Worm (Caenorhabditis elegans) whole organism, late embryonic: ENCODE data around the gene K06A4.6.

Source experiments
- C08G9.2 ChIP-seq: sonication (generic microtip); optimal IDR thresholded peaks from 2 replicates; lab custom pipeline; 2016; ENCODE audit warnings: mild to moderate bottlenecking, missing genetic modification characterization, moderate library complexity, missing compliant biosample characterization
- C38D4.7 ChIP-seq: fragments of 200-800 bp; sonication (Bioruptor generic); optimal IDR thresholded peaks from 2 replicates; lab custom pipeline; 2018; ENCODE audit warnings: mild to moderate bottlenecking, missing genetic modification characterization, moderate library complexity, missing compliant biosample characterization
- F13H6.1 ChIP-seq: sonication (generic microtip); optimal IDR thresholded peaks from 2 replicates; lab custom pipeline; 2016; ENCODE audit warnings: missing genetic modification characterization, missing compliant biosample characterization
- K09A11.1 ChIP-seq: sonication (generic microtip); optimal IDR thresholded peaks from 2 replicates; lab custom pipeline; 2017; ENCODE audit warnings: antibody characterized with exemption, mild to moderate bottlenecking, missing genetic modification characterization, missing compliant biosample characterization; ENCODE audit not compliant: insufficient read depth
- T23F11.4 ChIP-seq: fragments of 200-800 bp; sonication (Bioruptor generic); optimal IDR thresholded peaks from 2 replicates; lab custom pipeline; 2018; ENCODE audit warnings: mild to moderate bottlenecking, missing genetic modification characterization, missing compliant biosample characterization
- ama-1 ChIP-seq: fragments of 150-350 bp; optimal IDR thresholded peaks from 2 replicates; lab custom pipeline; 2014
- ceh-14 ChIP-seq: sonication (generic microtip); optimal IDR thresholded peaks from 2 replicates; lab custom pipeline; 2016; ENCODE audit warnings: missing genotype, missing genetic modification characterization, missing compliant biosample characterization
- ceh-18 ChIP-seq: sonication (generic microtip); optimal IDR thresholded peaks from 2 replicates; lab custom pipeline; 2016; ENCODE audit warnings: missing genetic modification characterization, missing compliant biosample characterization
- ceh-19 ChIP-seq: fragments of 200-800 bp; sonication (Bioruptor generic); optimal IDR thresholded peaks from 2 replicates; lab custom pipeline; 2018; ENCODE audit warnings: mild to moderate bottlenecking, missing genetic modification characterization, missing compliant biosample characterization
- ceh-22 ChIP-seq: sonication (generic microtip); optimal IDR thresholded peaks from 2 replicates; lab custom pipeline; 2017; ENCODE audit warnings: missing biosample characterization, missing genetic modification characterization
- ceh-30 ChIP-seq: fragments of 150-350 bp; optimal IDR thresholded peaks from 2 replicates; lab custom pipeline; 2014; ENCODE audit warnings: missing biosample characterization, missing genetic modification characterization
- ceh-31 ChIP-seq: sonication (generic microtip); optimal IDR thresholded peaks from 2 replicates; lab custom pipeline; 2016; ENCODE audit warnings: missing genetic modification characterization, missing compliant biosample characterization
- ceh-45 ChIP-seq: fragments of 200-800 bp; sonication (Bioruptor generic); IDR thresholded peaks from 2 replicates; pipeline ENCODE4 v1.3.6; 2022; ENCODE audit warnings: missing genetic modification reagents, missing genetic modification characterization, missing compliant biosample characterization
- ceh-48 ChIP-seq: sonication (generic microtip); optimal IDR thresholded peaks from 2 replicates; lab custom pipeline; 2016; ENCODE audit warnings: missing genetic modification characterization, inconsistent platforms, missing compliant biosample characterization
- ceh-9 ChIP-seq: sonication (generic microtip); optimal IDR thresholded peaks from 2 replicates; lab custom pipeline; 2016; ENCODE audit warnings: mild to moderate bottlenecking, missing genetic modification characterization, inconsistent platforms, missing compliant biosample characterization
- che-1 ChIP-seq: sonication (generic microtip); optimal IDR thresholded peaks from 2 replicates; lab custom pipeline; 2016; ENCODE audit warnings: mild to moderate bottlenecking, missing genetic modification characterization, missing compliant biosample characterization
- dmd-4 ChIP-seq: sonication (generic microtip); optimal IDR thresholded peaks from 2 replicates; lab custom pipeline; 2016; ENCODE audit warnings: borderline replicate concordance, missing genetic modification characterization, missing compliant biosample characterization
- elt-2 ChIP-seq: sonication (generic microtip); optimal IDR thresholded peaks from 2 replicates; lab custom pipeline; 2016; ENCODE audit warnings: missing genetic modification reagents, missing genetic modification characterization, missing compliant biosample characterization
- elt-4 ChIP-seq: sonication (generic microtip); optimal IDR thresholded peaks from 2 replicates; lab custom pipeline; 2016; ENCODE audit warnings: missing genetic modification characterization, missing compliant biosample characterization
- ets-4 ChIP-seq: sonication (generic microtip); optimal IDR thresholded peaks from 2 replicates; lab custom pipeline; 2016; ENCODE audit warnings: missing genetic modification characterization, missing compliant biosample characterization
- eyg-1 ChIP-seq: sonication (generic microtip); optimal IDR thresholded peaks from 2 replicates; lab custom pipeline; 2016; ENCODE audit warnings: missing genotype, missing genetic modification characterization, missing compliant biosample characterization
- fkh-6 ChIP-seq: sonication (generic microtip); optimal IDR thresholded peaks from 2 replicates; lab custom pipeline; 2016; ENCODE audit warnings: missing genetic modification characterization, missing compliant biosample characterization
- gmeb-2 ChIP-seq: sonication (generic microtip); optimal IDR thresholded peaks from 2 replicates; lab custom pipeline; 2016; ENCODE audit warnings: missing genetic modification characterization, inconsistent platforms, missing compliant biosample characterization
- hlh-15 ChIP-seq: sonication (generic microtip); optimal IDR thresholded peaks from 2 replicates; lab custom pipeline; 2016; ENCODE audit warnings: missing genetic modification characterization, missing compliant biosample characterization
- hlh-6 ChIP-seq: sonication (generic microtip); optimal IDR thresholded peaks from 2 replicates; lab custom pipeline; 2016; ENCODE audit warnings: missing genotype, missing genetic modification characterization, missing compliant biosample characterization
- hlh-8 ChIP-seq: sonication (generic microtip); optimal IDR thresholded peaks from 2 replicates; lab custom pipeline; 2016; ENCODE audit warnings: missing genotype, missing genetic modification characterization, missing compliant biosample characterization
- lim-6 ChIP-seq: sonication (generic microtip); optimal IDR thresholded peaks from 2 replicates; lab custom pipeline; 2016; ENCODE audit warnings: missing genetic modification characterization, missing compliant biosample characterization
- mec-3 ChIP-seq: sonication (generic microtip); optimal IDR thresholded peaks from 2 replicates; lab custom pipeline; 2016; ENCODE audit warnings: borderline replicate concordance, missing genetic modification characterization, missing compliant biosample characterization
- nfya-1 ChIP-seq: sonication (generic microtip); optimal IDR thresholded peaks from 2 replicates; lab custom pipeline; 2017; ENCODE audit warnings: missing genetic modification characterization, mild to moderate bottlenecking, missing compliant biosample characterization, antibody characterized with exemption, moderate library complexity
- nhr-11 ChIP-seq: fragments of 150-350 bp; optimal IDR thresholded peaks from 2 replicates; lab custom pipeline; 2014; ENCODE audit warnings: missing biosample characterization, missing genetic modification characterization
- npax-4 ChIP-seq: sonication (generic microtip); optimal IDR thresholded peaks from 2 replicates; lab custom pipeline; 2016; ENCODE audit warnings: missing genetic modification characterization, missing compliant biosample characterization
- pag-3 ChIP-seq: sonication (generic microtip); optimal IDR thresholded peaks from 2 replicates; lab custom pipeline; 2016; ENCODE audit warnings: missing compliant biosample characterization, missing genetic modification characterization, borderline replicate concordance
- pha-2 ChIP-seq: sonication (generic microtip); optimal IDR thresholded peaks from 2 replicates; lab custom pipeline; 2017; ENCODE audit warnings: mild to moderate bottlenecking, missing genetic modification characterization, missing compliant biosample characterization
- pha-4 ChIP-seq: fragments of 150-350 bp; optimal IDR thresholded peaks from 2 replicates; lab custom pipeline; 2018; ENCODE audit warnings: missing biosample characterization, missing genetic modification reagents, missing genetic modification characterization
- pros-1 ChIP-seq: fragments of 150-350 bp; optimal IDR thresholded peaks from 2 replicates; lab custom pipeline; 2014; ENCODE audit warnings: missing biosample characterization, missing genetic modification reagents, missing genetic modification characterization
- sdc-2 ChIP-seq: sonication (generic microtip); optimal IDR thresholded peaks from 2 replicates; lab custom pipeline; 2016; ENCODE audit warnings: missing genotype, missing genetic modification characterization, missing compliant biosample characterization
- sox-2 ChIP-seq: fragments of 200-800 bp; sonication (Bioruptor generic); IDR thresholded peaks from 2 replicates; pipeline ENCODE4 v1.3.6; 2022; ENCODE audit warnings: missing genetic modification reagents, missing genetic modification characterization, missing compliant biosample characterization
- sox-4 ChIP-seq: sonication (generic microtip); optimal IDR thresholded peaks from 2 replicates; lab custom pipeline; 2017; ENCODE audit warnings: mild to moderate bottlenecking, missing genetic modification characterization, inconsistent platforms, missing compliant biosample characterization
- syd-9 ChIP-seq: sonication (generic microtip); optimal IDR thresholded peaks from 2 replicates; lab custom pipeline; 2016; ENCODE audit warnings: mild to moderate bottlenecking, missing genetic modification characterization, moderate library complexity, missing compliant biosample characterization
- tbx-2 ChIP-seq: sonication (generic microtip); optimal IDR thresholded peaks from 2 replicates; lab custom pipeline; 2016; ENCODE audit warnings: missing genetic modification characterization, missing compliant biosample characterization
- unc-42 ChIP-seq: sonication (generic microtip); optimal IDR thresholded peaks from 2 replicates; lab custom pipeline; 2016; ENCODE audit warnings: missing genotype, missing genetic modification characterization, missing compliant biosample characterization
- unc-55 ChIP-seq: sonication (generic microtip); optimal IDR thresholded peaks from 2 replicates; lab custom pipeline; 2017; ENCODE audit warnings: missing biosample characterization, missing genetic modification reagents, missing genetic modification characterization
- unc-86 ChIP-seq: sonication (generic microtip); optimal IDR thresholded peaks from 2 replicates; lab custom pipeline; 2016; ENCODE audit warnings: missing genetic modification characterization, missing compliant biosample characterization
- zip-5 ChIP-seq: sonication (generic microtip); optimal IDR thresholded peaks from 2 replicates; lab custom pipeline; 2016; ENCODE audit warnings: missing genetic modification characterization, missing compliant biosample characterization
- ztf-16 ChIP-seq: sonication (generic microtip); optimal IDR thresholded peaks from 2 replicates; lab custom pipeline; 2017; ENCODE audit warnings: missing genetic modification characterization, missing compliant biosample characterization

The K06A4.6 gene

DNA sequence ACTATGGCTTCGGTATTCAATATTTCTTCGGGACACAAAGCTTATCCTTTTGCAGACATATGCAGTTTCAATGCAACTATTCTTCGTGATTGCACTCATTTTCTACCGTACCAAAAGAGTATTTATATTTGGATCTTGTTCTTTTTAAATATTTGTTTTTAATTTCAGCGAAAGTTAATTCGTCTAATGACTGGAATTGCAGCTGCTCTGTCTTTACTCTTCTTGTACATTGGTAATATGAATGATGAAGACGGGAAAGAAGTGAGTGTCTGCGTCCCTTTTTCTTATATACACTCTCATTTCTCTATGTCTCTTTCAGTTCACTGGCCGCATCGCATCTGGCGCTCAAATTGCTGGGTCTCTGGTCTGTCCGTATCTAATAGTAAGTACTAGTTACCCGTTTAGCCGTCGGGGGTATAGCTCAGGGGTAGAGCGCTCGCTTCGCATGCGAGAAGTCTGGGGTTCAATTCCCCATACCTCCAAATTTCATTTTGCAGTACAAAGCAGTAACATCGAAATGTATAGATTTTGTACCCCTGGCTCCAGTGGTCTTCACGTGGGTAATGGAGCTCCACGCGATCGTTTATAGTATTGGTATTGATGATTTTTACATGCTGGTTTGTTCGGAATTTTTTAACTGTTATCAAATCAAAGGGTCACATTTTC lies 22.8 kb upstream of the K06A4.6 start (continued):
- TF ChIP-seq dmd-4 (tag; lab: Kevin White, UChicago), result peak; percentile 59
- TF ChIP-seq unc-86 (tag; lab: Kevin White, UChicago), result peak; percentile 88
- TF ChIP-seq mec-3 (tag; lab: Kevin White, UChicago), result peak; percentile 57
- TF ChIP-seq C38D4.7 (GFP tag; lab: Kevin White, UChicago), result peak; percentile 83
- TF ChIP-seq C08G9.2 (tag; lab: Kevin White, UChicago), result peak; percentile 77
- peak; percentile 65 for TF ChIP-seq F13H6.1 (tag; lab: Kevin White, UChicago)
- TF ChIP-seq ceh-9, result peak; percentile 46
- TF ChIP-seq sox-2 (GFP tag; lab: Robert Waterston, UW), result peak; percentile 84
- TF ChIP-seq sox-4 (tag; lab: Kevin White, UChicago), result peak; percentile 78
- peak; percentile 59 for TF ChIP-seq hlh-8 (tag; lab: Kevin White, UChicago)
- TF ChIP-seq ceh-45 (GFP tag; lab: Robert Waterston, UW), result peak; percentile 74; the same call in 1 of the 2 replicates
- peak; percentile 87 for TF ChIP-seq ztf-16 (tag; lab: Kevin White, UChicago)
- peak; percentile 92 for TF ChIP-seq gmeb-2 (tag; lab: Kevin White, UChicago)
- no peak for TF ChIP-seq ceh-22 (tag; lab: Kevin White, UChicago)
- TF ChIP-seq tbx-2, result peak; percentile 80
- TF ChIP-seq K09A11.1 (tag; lab: Kevin White, UChicago), result peak; percentile 71
- TF ChIP-seq sdc-2 (tag; lab: Kevin White, UChicago), result peak; percentile 78
- TF ChIP-seq pag-3, result peak; percentile 11
- peak; percentile 92 for TF ChIP-seq pha-2
- peak; percentile 88 for TF ChIP-seq syd-9
- TF ChIP-seq che-1, result peak; percentile 84
- TF ChIP-seq fkh-6 (tag; lab: Kevin White, UChicago), result peak; percentile 90
- peak; percentile 84 for TF ChIP-seq unc-42
- TF ChIP-seq ceh-18 (tag; lab: Kevin White, UChicago), result peak; percentile 74
- TF ChIP-seq ceh-14, result peak; percentile 45
- TF ChIP-seq ceh-31 (tag; lab: Kevin White, UChicago), result peak; percentile 79

DNA sequence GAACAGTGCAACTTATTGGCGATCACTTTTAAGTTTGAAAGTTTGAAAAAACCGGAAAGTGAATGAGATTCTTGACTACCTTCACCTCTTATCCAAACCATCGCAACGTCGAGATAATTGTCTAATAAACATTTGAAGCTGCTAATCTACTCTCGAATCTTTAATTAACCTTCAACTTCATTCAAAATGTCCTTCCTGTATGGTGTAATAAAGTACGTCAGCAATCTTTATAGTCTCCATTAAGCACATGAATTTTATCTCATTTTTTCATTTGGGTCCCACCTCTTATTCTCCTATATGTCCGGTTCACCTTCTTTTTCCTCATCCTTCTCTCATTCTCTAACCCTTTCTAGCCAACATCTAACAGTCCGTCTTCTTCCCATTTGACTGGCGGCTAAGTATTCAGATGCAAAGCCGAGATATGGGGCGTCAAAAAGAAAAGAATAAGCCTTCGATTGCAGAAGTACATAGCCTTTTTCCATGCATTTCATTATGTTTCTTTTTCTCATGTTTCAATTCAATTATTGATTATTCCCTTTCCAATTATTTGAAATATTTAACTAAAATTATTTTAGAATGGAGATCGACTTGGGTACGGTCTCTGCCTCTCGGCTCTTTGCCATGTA lies 20.5 kb upstream of the K06A4.6 start, which contains the start of gene swt-5:
Gene swt-5, plus strand, starts transcription at position 576 of the 626 bp plus-strand sequence.
- TF ChIP-seq T23F11.4, result no peak
- no peak for TF ChIP-seq che-1
- no peak for TF ChIP-seq dmd-4 (tag; lab: Kevin White, UChicago)
- no peak for TF ChIP-seq hlh-8 (tag; lab: Kevin White, UChicago)
- TF ChIP-seq nfya-1 (tag; lab: Kevin White, UChicago), result no peak
- no peak for TF ChIP-seq K09A11.1 (tag; lab: Kevin White, UChicago)
- TF ChIP-seq hlh-15 (tag; lab: Kevin White, UChicago), result no peak
- no peak for TF ChIP-seq elt-2 (tag; lab: Kevin White, UChicago)
- TF ChIP-seq, all 69 proteins: peak for 0

DNA sequence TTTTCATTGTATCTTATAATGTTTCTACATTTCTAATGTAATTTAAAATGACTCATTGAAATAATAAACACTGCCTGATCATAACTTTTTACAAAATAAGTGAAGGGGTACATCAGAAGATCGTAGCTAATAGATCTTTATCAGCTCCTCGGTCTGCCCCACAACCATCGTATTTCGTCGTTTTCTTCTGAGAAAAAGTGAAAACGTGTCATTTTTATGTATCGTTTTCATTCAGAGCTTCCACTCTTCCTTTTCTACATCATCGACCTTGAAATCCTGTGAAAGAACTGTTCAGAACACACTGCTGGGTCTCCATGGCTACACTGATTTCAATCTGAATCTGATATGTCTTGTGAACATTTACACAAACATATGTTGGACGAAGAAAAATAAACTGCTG lies 18.8 kb upstream of the K06A4.6 start:
- TF ChIP-seq sox-2 (GFP tag; lab: Robert Waterston, UW) (no peak), eyg-1 (tag; lab: Kevin White, UChicago) (no peak), ama-1 (lab: Kevin White, UChicago) (no peak), npax-4 (no peak), pros-1 (no peak), ceh-30 (tag; lab: Kevin White, UChicago) (no peak)

DNA sequence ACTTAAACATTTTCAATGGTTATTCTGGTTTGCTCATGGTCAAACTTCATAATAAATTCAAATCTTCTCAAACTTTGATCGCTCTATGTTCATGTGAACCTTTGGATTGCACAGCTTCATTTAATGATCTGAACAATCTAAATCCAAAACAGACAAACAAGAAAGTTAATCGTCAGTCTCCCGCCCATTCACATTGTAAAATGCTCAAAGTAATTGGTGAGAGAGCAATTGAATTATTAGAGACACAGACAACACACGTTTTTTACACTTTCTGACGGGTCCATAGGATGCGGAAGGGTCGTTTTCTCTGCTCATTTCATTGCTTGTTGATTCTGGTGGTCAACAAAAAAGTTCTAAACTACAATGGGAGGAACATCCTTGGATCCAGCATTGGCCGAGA lies 16.3 kb upstream of the K06A4.6 start, which contains the start of gene gsnl-1:
Gene gsnl-1, plus strand, starts transcription at position 301 of the 400 bp plus-strand sequence.
- TF ChIP-seq zip-5 (tag; lab: Kevin White, UChicago) (no peak), ceh-19 (no peak), nhr-11 (tag; lab: Kevin White, UChicago) (no peak), syd-9 (no peak), ceh-18 (tag; lab: Kevin White, UChicago) (no peak), ceh-48 (tag; lab: Kevin White, UChicago) (no peak), hlh-6 (tag; lab: Kevin White, UChicago) (no peak), F13H6.1 (tag; lab: Kevin White, UChicago) (no peak), lim-6 (tag; lab: Kevin White, UChicago) (no peak), C38D4.7 (GFP tag; lab: Kevin White, UChicago) (no peak), pha-4 (tag; lab: Kevin White, UChicago) (no peak), dmd-4 (tag; lab: Kevin White, UChicago) (no peak), npax-4 (no peak), unc-55 (GFP tag; lab: Kevin White, UChicago) (no peak), ets-4 (tag; lab: Kevin White, UChicago) (no peak), elt-4 (tag; lab: Kevin White, UChicago) (no peak), ceh-14 (no peak)
